Fruit fly (Drosophila melanogaster) whole organism, prepupa: ENCODE measurements around the gene CG3909.

Experiments used
- Blimp-1 ChIP-seq: fragments of 200-800 bp; sonication (Bioruptor generic); optimal IDR thresholded peaks from 3 replicates; lab custom pipeline; 2017; ENCODE audit warnings: missing biosample characterization, missing genetic modification characterization, mild to moderate bottlenecking, moderate library complexity, missing genetic modification reagents
- CG15336 ChIP-seq: fragments of 200-800 bp; sonication (Bioruptor generic); IDR thresholded peaks from 2 replicates; pipeline ENCODE4 v1.3.6; 2022; ENCODE audit warnings: missing biosample characterization, missing genetic modification characterization
- CG1621 ChIP-seq: fragments of 200-800 bp; sonication (Bioruptor generic); optimal IDR thresholded peaks from 3 replicates; lab custom pipeline; 2018; ENCODE audit warnings: missing biosample characterization, mild to moderate bottlenecking, missing genetic modification characterization
- CG3032 ChIP-seq: fragments of 200-800 bp; optimal IDR thresholded peaks from 2 replicates; lab custom pipeline; 2019; ENCODE audit warnings: missing biosample characterization, mild to moderate bottlenecking, missing genetic modification characterization, moderate library complexity
- CG31627 ChIP-seq: fragments of 200-800 bp; sonication (Bioruptor generic); optimal IDR thresholded peaks from 3 replicates; lab custom pipeline; 2016; ENCODE audit warnings: missing biosample characterization, missing genetic modification characterization
- CG34406 ChIP-seq: fragments of 200-800 bp; sonication (Bioruptor generic); optimal IDR thresholded peaks from 3 replicates; lab custom pipeline; 2016; ENCODE audit warnings: missing biosample characterization, missing genetic modification characterization
- CG4318 ChIP-seq: fragments of 200-800 bp; sonication (Bioruptor generic); optimal IDR thresholded peaks from 3 replicates; lab custom pipeline; 2017; ENCODE audit warnings: missing biosample characterization, mild to moderate bottlenecking, missing genetic modification characterization
- CG6163 ChIP-seq: fragments of 200-800 bp; sonication (Bioruptor generic); IDR thresholded peaks from 3 replicates; pipeline ENCODE4 v1.3.6; 2022; ENCODE audit warnings: missing biosample characterization, missing genetic modification characterization
- CG6808 ChIP-seq: fragments of 200-800 bp; sonication (Bioruptor generic); optimal IDR thresholded peaks from 3 replicates; lab custom pipeline; 2017; ENCODE audit warnings: missing biosample characterization, missing genetic modification characterization, mild to moderate bottlenecking, moderate library complexity, missing genetic modification reagents
- CG8119 ChIP-seq: fragments of 200-800 bp; sonication (Bioruptor generic); IDR thresholded peaks from 3 replicates; pipeline ENCODE4 v1.3.6; 2022; ENCODE audit warnings: missing biosample characterization, missing genetic modification characterization
- CG8319 ChIP-seq: fragments of 200-800 bp; sonication (Bioruptor generic); optimal IDR thresholded peaks from 3 replicates; lab custom pipeline; 2016; ENCODE audit warnings: missing biosample characterization, missing genetic modification characterization
- CG9139 ChIP-seq: fragments of 200-800 bp; sonication (Bioruptor generic); optimal IDR thresholded peaks from 3 replicates; lab custom pipeline; 2017; ENCODE audit warnings: missing biosample characterization, mild to moderate bottlenecking, missing genetic modification characterization
- Eip93F ChIP-seq: fragments of 200-800 bp; sonication (Bioruptor generic); optimal IDR thresholded peaks from 2 replicates; lab custom pipeline; 2016; ENCODE audit warnings: missing biosample characterization, mild to moderate bottlenecking, missing genetic modification characterization
- Ets21C ChIP-seq: fragments of 200-800 bp; sonication (Bioruptor generic); optimal IDR thresholded peaks from 3 replicates; lab custom pipeline; 2016; ENCODE audit warnings: missing biosample characterization, missing genetic modification characterization
- Gug ChIP-seq: fragments of 200-800 bp; sonication (Bioruptor generic); IDR thresholded peaks from 2 replicates; pipeline ENCODE4 v1.3.6; 2022; ENCODE audit warnings: missing biosample characterization, missing genetic modification characterization
- Hr39 ChIP-seq: fragments of 200-800 bp; sonication (Bioruptor generic); optimal IDR thresholded peaks from 2 replicates; lab custom pipeline; 2016; ENCODE audit warnings: missing biosample characterization, missing genetic modification characterization
- Lpt ChIP-seq: fragments of 200-800 bp; sonication (Bioruptor generic); optimal IDR thresholded peaks from 3 replicates; lab custom pipeline; 2016; ENCODE audit warnings: missing biosample characterization, missing genetic modification characterization
- Met ChIP-seq: fragments of 200-800 bp; sonication (Bioruptor generic); optimal IDR thresholded peaks from 3 replicates; lab custom pipeline; 2016; ENCODE audit warnings: missing biosample characterization, missing genetic modification characterization
- OdsH ChIP-seq: fragments of 200-800 bp; sonication (Bioruptor generic); optimal IDR thresholded peaks from 3 replicates; lab custom pipeline; 2016; ENCODE audit warnings: missing biosample characterization, missing genetic modification characterization
- Smox ChIP-seq: fragments of 200-800 bp; sonication (Bioruptor generic); optimal IDR thresholded peaks from 3 replicates; lab custom pipeline; 2016; ENCODE audit warnings: missing biosample characterization, missing genetic modification characterization
- Sox102F ChIP-seq: fragments of 200-800 bp; sonication (Bioruptor generic); optimal IDR thresholded peaks from 2 replicates; lab custom pipeline; 2016; ENCODE audit warnings: missing biosample characterization, mild to moderate bottlenecking, missing genetic modification characterization
- Sox14 ChIP-seq: fragments of 200-800 bp; sonication (Bioruptor generic); optimal IDR thresholded peaks from 3 replicates; lab custom pipeline; 2016; ENCODE audit warnings: missing biosample characterization, missing genetic modification characterization
- Sox15 ChIP-seq: fragments of 200-800 bp; sonication (Bioruptor generic); optimal IDR thresholded peaks from 3 replicates; lab custom pipeline; 2016; ENCODE audit warnings: missing biosample characterization, missing genetic modification characterization
- dsx ChIP-seq: fragments of 200-800 bp; optimal IDR thresholded peaks from 3 replicates; lab custom pipeline; 2019; ENCODE audit warnings: missing biosample characterization, mild to moderate bottlenecking, missing genetic modification characterization, moderate library complexity; ENCODE audit not compliant: poor library complexity, severe bottlenecking
- eg ChIP-seq: fragments of 200-800 bp; sonication (Bioruptor generic); IDR thresholded peaks from 3 replicates; pipeline ENCODE4 v1.3.6; 2022; ENCODE audit warnings: missing biosample characterization, missing genetic modification characterization
- fd59A ChIP-seq: fragments of 200-800 bp; sonication (Bioruptor generic); optimal IDR thresholded peaks from 2 replicates; lab custom pipeline; 2017; ENCODE audit warnings: missing biosample characterization, mild to moderate bottlenecking, missing genetic modification characterization, missing genetic modification reagents
- fd85E ChIP-seq: fragments of 200-800 bp; sonication (Bioruptor generic); optimal IDR thresholded peaks from 3 replicates; lab custom pipeline; 2016; ENCODE audit warnings: missing biosample characterization, missing genetic modification characterization
- fkh ChIP-seq: fragments of 200-800 bp; sonication (Bioruptor generic); optimal IDR thresholded peaks from 3 replicates; lab custom pipeline; 2017; ENCODE audit warnings: missing biosample characterization, mild to moderate bottlenecking, missing genetic modification characterization, moderate library complexity
- lz ChIP-seq: fragments of 200-800 bp; sonication (Bioruptor generic); optimal IDR thresholded peaks from 3 replicates; lab custom pipeline; 2016; ENCODE audit warnings: missing biosample characterization, missing genetic modification characterization
- spab ChIP-seq: fragments of 200-800 bp; sonication (Bioruptor generic); optimal IDR thresholded peaks from 2 replicates; lab custom pipeline; 2017; ENCODE audit warnings: missing biosample characterization, mild to moderate bottlenecking, missing genetic modification characterization, missing genetic modification reagents
- topi ChIP-seq: fragments of 200-800 bp; sonication (Bioruptor generic); optimal IDR thresholded peaks from 3 replicates; lab custom pipeline; 2016; ENCODE audit warnings: missing biosample characterization, missing genetic modification characterization
- vri ChIP-seq: fragments of 200-800 bp; sonication (Bioruptor generic); optimal IDR thresholded peaks from 3 replicates; lab custom pipeline; 2016; ENCODE audit warnings: missing biosample characterization, mild to moderate bottlenecking, missing genetic modification characterization

CG3909 gene

DNA sequence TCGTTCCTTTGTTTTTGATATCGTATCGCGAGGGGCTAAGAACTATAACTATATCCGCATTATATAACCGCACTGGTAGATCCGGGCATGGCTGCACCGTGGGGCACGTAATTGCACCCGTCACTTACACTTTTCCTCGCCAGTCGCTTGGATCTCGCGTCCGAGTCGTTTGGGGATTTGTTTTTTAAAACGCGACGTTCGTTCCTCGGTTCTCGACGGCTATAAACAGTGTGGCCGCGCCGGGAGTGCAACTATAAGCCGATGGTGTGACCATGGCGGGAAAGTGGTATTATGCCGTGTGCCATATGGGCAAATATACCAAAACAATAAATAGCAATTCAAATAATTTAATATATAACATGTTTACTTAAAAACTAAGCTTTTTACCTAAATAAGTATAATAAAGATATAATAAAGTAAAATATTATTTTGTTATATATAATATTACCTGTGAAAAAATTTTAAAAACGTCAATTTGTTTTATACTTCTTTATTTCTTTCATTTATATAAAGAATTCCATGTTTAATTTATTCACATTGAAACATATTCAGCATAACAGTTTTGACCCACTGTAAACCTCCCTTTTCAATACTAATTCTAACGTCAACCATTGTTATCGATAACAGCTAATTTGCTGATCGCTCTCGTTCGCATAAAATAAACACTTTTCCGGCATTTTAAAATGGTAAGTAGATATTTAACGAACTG, at the start of gene CG3909, which contains the start of gene Mical (continued):
- TF ChIP-seq fkh (GFP tag; lab: Kevin White, UChicago) (peak; percentile 30), topi (peak; percentile 60), OdsH (peak; percentile 83), CG8319 (GFP tag; lab: Kevin White, UChicago) (peak; percentile 18), CG31627 (GFP tag; lab: Kevin White, UChicago) (peak; percentile 73), CG6808 (GFP tag; lab: Kevin White, UChicago) (peak; percentile 24), fd59A (GFP tag; lab: Kevin White, UChicago) (no peak), CG9139 (GFP tag; lab: Kevin White, UChicago) (peak; percentile 21), CG15336 (peak; percentile 78)

DNA sequence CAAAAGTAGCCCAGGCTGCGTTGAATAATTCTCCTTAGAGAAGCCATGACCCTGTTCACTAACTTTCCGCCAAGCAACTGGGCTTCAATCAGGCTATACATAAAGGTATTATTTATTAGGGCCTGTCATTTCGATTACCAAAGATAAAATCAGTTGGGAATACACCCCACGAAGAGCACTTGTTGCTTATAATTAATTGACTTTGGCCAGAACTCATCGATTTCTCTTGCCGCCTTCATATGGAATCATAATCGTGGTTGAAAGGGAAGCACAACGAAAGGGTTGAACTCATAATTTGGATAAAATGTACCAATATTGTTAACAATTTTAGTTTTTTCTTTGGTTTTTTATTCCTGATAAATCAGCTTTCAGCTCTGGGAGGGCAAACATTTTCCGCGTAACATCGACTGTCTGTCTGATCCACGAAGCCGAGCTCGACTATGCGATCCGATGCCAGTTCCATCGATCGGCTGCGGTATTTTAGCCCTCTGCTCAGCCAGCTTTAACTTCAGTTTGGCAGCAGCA, 46.3 kb upstream of the CG3909 start, which contains the start of the genes Gr85a and Spn85F:
TSS of gene Gr85a (minus strand) at position 101 of the 525 bp plus-strand sequence.
TSS of gene Spn85F (plus strand) at position 475 of the 525 bp plus-strand sequence.
- TF ChIP-seq CG8119 (GFP tag; lab: Robert Waterston, UW) (no peak), Eip93F (no peak), Gug (GFP tag; lab: Robert Waterston, UW) (no peak), Smox (GFP tag; lab: Kevin White, UChicago) (no peak), Sox102F (GFP tag; lab: Kevin White, UChicago) (no peak), CG1621 (tag; lab: Kevin White, UChicago) (no peak), Met (GFP tag; lab: Kevin White, UChicago) (no peak), lz (GFP tag; lab: Kevin White, UChicago) (no peak), fd85E (GFP tag; lab: Kevin White, UChicago) (no peak), Blimp-1 (GFP tag; lab: Kevin White, UChicago) (no peak), eg (GFP tag; lab: Robert Waterston, UW) (no peak), spab (no peak), Sox15 (GFP tag; lab: Kevin White, UChicago) (no peak), Lpt (GFP tag; lab: Kevin White, UChicago) (no peak), CG3032 (tag; lab: Kevin White, UChicago) (no peak), vri (GFP tag; lab: Kevin White, UChicago) (no peak), CG8319 (GFP tag; lab: Kevin White, UChicago) (no peak), CG4318 (GFP tag; lab: Kevin White, UChicago) (no peak), fkh (GFP tag; lab: Kevin White, UChicago) (no peak)

DNA sequence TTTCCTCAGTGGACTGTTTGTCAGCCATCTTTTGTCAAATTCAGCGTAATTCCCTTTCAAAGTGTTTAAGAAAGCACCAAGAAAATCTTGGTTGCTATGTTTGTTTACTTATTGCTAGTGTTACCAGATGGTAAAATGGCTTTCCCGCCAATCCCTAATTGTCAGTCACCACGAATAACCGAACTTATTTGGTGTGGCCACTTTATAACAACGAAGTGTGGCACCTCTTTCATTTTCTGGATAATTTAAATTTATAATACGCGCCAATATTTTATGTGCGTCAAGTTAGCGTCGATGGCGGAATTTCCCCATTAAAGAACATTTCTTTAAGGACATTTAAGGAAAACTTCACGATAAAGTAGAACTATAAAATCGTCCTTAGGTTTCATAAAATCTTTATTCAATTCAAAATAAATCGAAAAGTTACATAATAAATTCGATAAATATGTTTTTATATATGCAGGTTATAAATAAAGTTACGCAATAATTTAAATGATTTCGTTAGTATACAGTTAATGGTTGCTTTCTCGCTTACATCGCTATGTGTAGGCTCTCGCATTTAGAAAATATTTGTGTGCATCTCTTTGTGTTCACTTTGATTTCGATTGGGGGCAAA, 41.8 kb upstream of the CG3909 start, which contains the start of gene CG5359:
TSS of gene CG5359 (minus strand) at position 103 of the 616 bp plus-strand sequence.
- no peak for TF ChIP-seq dsx (GFP tag; lab: Kevin White, UChicago)
- no peak for TF ChIP-seq fd85E (GFP tag; lab: Kevin White, UChicago)
- no peak for TF ChIP-seq CG34406 (GFP tag; lab: Kevin White, UChicago)
- no peak for TF ChIP-seq Sox14
- TF ChIP-seq spab: no peak
- TF ChIP-seq topi: no peak
- TF ChIP-seq Hr39: no peak
- no peak for TF ChIP-seq CG6163
- peak; percentile 55 for TF ChIP-seq vri (GFP tag; lab: Kevin White, UChicago)
- TF ChIP-seq fkh (GFP tag; lab: Kevin White, UChicago): peak; percentile 98
- TF ChIP-seq Ets21C (GFP tag; lab: Kevin White, UChicago): no peak
